Fruit fly (Drosophila melanogaster): ENCODE data around the gene CG11327.

The CG11327 gene

dm6 chr2L:6698387-6698786 is 11.9 kb upstream of the CG11327 start (continued):
- TF ChIP-seq Atf-2 (GFP tag; optimal IDR thresholded peaks at IDR 0.05), result no peak
- TF ChIP-seq Sin3A (optimal IDR thresholded peaks at IDR 0.05), result no peak
- TF ChIP-seq CG2678 (tag; optimal IDR thresholded peaks at IDR 0.05), result peak; percentile 49
- no peak for TF ChIP-seq ERR (GFP tag; optimal IDR thresholded peaks at IDR 0.05)
- TF ChIP-seq her (GFP tag; optimal IDR thresholded peaks at IDR 0.05), result no peak
- peak; percentile 40 for TF ChIP-seq CG12391 (tag; optimal IDR thresholded peaks at IDR 0.05)
- peak; percentile 60; the same call in 1 of the 2 replicates for TF ChIP-seq sob (GFP tag; IDR thresholded peaks at IDR 0.05)
- peak; percentile 72 for TF ChIP-seq Ptx1 (GFP tag; IDR thresholded peaks at IDR 0.05)
- no peak for TF ChIP-seq CG11398 (GFP tag; optimal IDR thresholded peaks at IDR 0.05)
- peak; percentile 8 for TF ChIP-seq Myb (GFP tag; optimal IDR thresholded peaks at IDR 0.05)
- no peak for TF ChIP-seq al (GFP tag; IDR thresholded peaks at IDR 0.05)
- TF ChIP-seq CG15269 (tag; optimal IDR thresholded peaks at IDR 0.05), result peak; percentile 58
- TF ChIP-seq CG13424 (tag; optimal IDR thresholded peaks at IDR 0.05), result peak; percentile 35
- TF ChIP-seq unc-4 (GFP tag; IDR thresholded peaks at IDR 0.05; ENCODE audit: partially characterized antibody), result no peak
- no peak for TF ChIP-seq Doc3 (GFP tag; IDR thresholded peaks at IDR 0.05; ENCODE audit: partially characterized antibody)
- peak; percentile 67 for TF ChIP-seq dysf (GFP tag; IDR thresholded peaks at IDR 0.05)
- peak; percentile 63; the same call in 1 of the 2 replicates for TF ChIP-seq seq (GFP tag; IDR thresholded peaks at IDR 0.05)
- TF ChIP-seq CG7271 (tag; optimal IDR thresholded peaks at IDR 0.05), result no peak
- TF ChIP-seq tio (GFP tag; optimal IDR thresholded peaks at IDR 0.05), result peak; percentile 2
- no peak for TF ChIP-seq CG42726 (GFP tag; IDR thresholded peaks at IDR 0.05; ENCODE audit: partially characterized antibody)
- no peak for TF ChIP-seq ftz-f1 (GFP tag; optimal IDR thresholded peaks at IDR 0.05)
- TF ChIP-seq Hmx (GFP tag; optimal IDR thresholded peaks at IDR 0.05), result no peak
- TF ChIP-seq Bdp1 (GFP tag; optimal IDR thresholded peaks at IDR 0.05), result no peak
- no peak for TF ChIP-seq dm (GFP tag; optimal IDR thresholded peaks at IDR 0.05)
- peak; percentile 47 for TF ChIP-seq CG18262 (tag; optimal IDR thresholded peaks at IDR 0.05)
- peak; percentile 63 for TF ChIP-seq sisA (GFP tag; IDR thresholded peaks at IDR 0.05)
- no peak for TF ChIP-seq CG1792 (GFP tag; optimal IDR thresholded peaks at IDR 0.05)
- no peak for TF ChIP-seq Usf (GFP tag; optimal IDR thresholded peaks at IDR 0.05)
- peak; percentile 6 for TF ChIP-seq HHEX (GFP tag; optimal IDR thresholded peaks at IDR 0.05)
- TF ChIP-seq CG16815 (GFP tag; optimal IDR thresholded peaks at IDR 0.05), result no peak
- no peak for TF ChIP-seq CG1832 (GFP tag; optimal IDR thresholded peaks at IDR 0.05)
- no peak for TF ChIP-seq sug (tag; optimal IDR thresholded peaks at IDR 0.05)
- peak; percentile 68 for TF ChIP-seq Xrp1 (GFP tag; IDR thresholded peaks at IDR 0.05)
- peak; percentile 38 for TF ChIP-seq az2 (GFP tag; optimal IDR thresholded peaks at IDR 0.05)
- no peak for TF ChIP-seq Dref (GFP tag; IDR thresholded peaks at IDR 0.05)
- no peak for TF ChIP-seq hkb (optimal IDR thresholded peaks at IDR 0.05)
- peak; percentile 24; the same call in 1 of the 2 replicates for TF ChIP-seq hkb (GFP tag; IDR thresholded peaks at IDR 0.05)
- TF ChIP-seq org-1 (GFP tag; optimal IDR thresholded peaks at IDR 0.05), result no peak
- TF ChIP-seq Neu2 (GFP tag; optimal IDR thresholded peaks at IDR 0.05; ENCODE audit: borderline replicate concordance), result no peak
- no peak for TF ChIP-seq CG1529 (GFP tag; optimal IDR thresholded peaks at IDR 0.05)
- peak in 1 of 2 experiments; percentile 52 for TF ChIP-seq bsh (GFP tag; optimal IDR thresholded peaks at IDR 0.05)
- TF ChIP-seq row (GFP tag; IDR thresholded peaks at IDR 0.05), result peak; percentile 68
- no peak for TF ChIP-seq CG10565 (GFP tag; optimal IDR thresholded peaks at IDR 0.05)
- no peak for TF ChIP-seq pho (GFP tag; optimal IDR thresholded peaks at IDR 0.05)
- TF ChIP-seq CG6689 (GFP tag; IDR thresholded peaks at IDR 0.05), result peak; percentile 43; the same call in 1 of the 2 replicates
- no peak for TF ChIP-seq kah (GFP tag; optimal IDR thresholded peaks at IDR 0.05)
- TF ChIP-seq CG3065 (GFP tag; optimal IDR thresholded peaks at IDR 0.05), result no peak
- TF ChIP-seq CG3726 (GFP tag; IDR thresholded peaks at IDR 0.05), result no peak
- TF ChIP-seq Fer1 (GFP tag; optimal IDR thresholded peaks at IDR 0.05), result peak; percentile 2
- TF ChIP-seq zf30C (GFP tag; optimal IDR thresholded peaks at IDR 0.05), result no peak
- TF ChIP-seq Ets65A (GFP tag), result peak; percentile 90
- TF ChIP-seq Mad (GFP tag; optimal IDR thresholded peaks at IDR 0.05), result no peak
- no peak for TF ChIP-seq CG18011 (GFP tag; optimal IDR thresholded peaks at IDR 0.05)

All from whole organism, embryonic.